Fruit fly (Drosophila melanogaster): ENCODE data around the gene sov.
A peak's percentile ranks its signal among the peaks of the same experiment; 100 is the strongest.

The sov gene

dm6 chrX:6711295-6711694 lies 44.8 kb upstream of the sov start (continued):
- TF ChIP-seq CG31388 (GFP tag; optimal IDR thresholded peaks at IDR 0.05) = peak; percentile 35
- peak; percentile 83 for TF ChIP-seq lmd (GFP tag; IDR thresholded peaks at IDR 0.05)
- TF ChIP-seq bab2 (GFP tag; optimal IDR thresholded peaks at IDR 0.05) = peak; percentile 79
- peak; percentile 87 for TF ChIP-seq CG2120 (GFP tag; optimal IDR thresholded peaks at IDR 0.05)
- TF ChIP-seq sima (GFP tag; optimal IDR thresholded peaks at IDR 0.05) = no peak
- peak; percentile 71 for TF ChIP-seq Awh (GFP tag; IDR thresholded peaks at IDR 0.05)
- TF ChIP-seq Rfx (GFP tag; IDR thresholded peaks at IDR 0.05) = peak; percentile 85
- peak; percentile 60 for TF ChIP-seq Myb (GFP tag; optimal IDR thresholded peaks at IDR 0.05)
- peak; percentile 68 for TF ChIP-seq kay (GFP tag; optimal IDR thresholded peaks at IDR 0.05)
- TF ChIP-seq sens-2 (GFP tag; IDR thresholded peaks at IDR 0.05) = no peak
- TF ChIP-seq CG7745 (tag; optimal IDR thresholded peaks at IDR 0.05) = no peak
- no peak for TF ChIP-seq CG8478 (optimal IDR thresholded peaks at IDR 0.05)
- TF ChIP-seq Nf-YB (GFP tag; optimal IDR thresholded peaks at IDR 0.05) = peak; percentile 61
- TF ChIP-seq her (GFP tag; optimal IDR thresholded peaks at IDR 0.05) = peak; percentile 80
- peak; percentile 74 for TF ChIP-seq CG8388 (GFP tag; optimal IDR thresholded peaks at IDR 0.05)
- peak; percentile 64 for TF ChIP-seq CG12299 (tag; optimal IDR thresholded peaks at IDR 0.05)
- TF ChIP-seq stc (GFP tag; IDR thresholded peaks at IDR 0.05) = peak; percentile 48
- TF ChIP-seq CG3281 (GFP tag; optimal IDR thresholded peaks at IDR 0.05) = peak; percentile 81
- peak; percentile 79 for TF ChIP-seq CG32532 (GFP tag; IDR thresholded peaks at IDR 0.05)
- peak; percentile 67 for TF ChIP-seq CG1529 (GFP tag; optimal IDR thresholded peaks at IDR 0.05)
- no peak for TF ChIP-seq Dip2 (GFP tag; IDR thresholded peaks at IDR 0.05)
- peak; percentile 61; the same call in 1 of the 3 replicates for TF ChIP-seq CG11093 (GFP tag; IDR thresholded peaks at IDR 0.05)
- TF ChIP-seq PHDP (tag; optimal IDR thresholded peaks at IDR 0.05) = peak; percentile 87
- no peak for TF ChIP-seq dan (GFP tag; IDR thresholded peaks at IDR 0.05)
- TF ChIP-seq Sry-δ (GFP tag; optimal IDR thresholded peaks at IDR 0.05) = peak; percentile 28
- peak; percentile 91 for TF ChIP-seq CG18599 (GFP tag; optimal IDR thresholded peaks at IDR 0.05)
- TF ChIP-seq fd96Cb (tag; optimal IDR thresholded peaks at IDR 0.05) = peak; percentile 81
- TF ChIP-seq prd (optimal IDR thresholded peaks at IDR 0.05) = no peak
- peak; percentile 79 for TF ChIP-seq prd (GFP tag; IDR thresholded peaks at IDR 0.05)
- peak; percentile 27 for TF ChIP-seq Usf (GFP tag; optimal IDR thresholded peaks at IDR 0.05)
- TF ChIP-seq CG30020 (tag; optimal IDR thresholded peaks at IDR 0.05) = peak; percentile 7
- no peak for TF ChIP-seq rib (GFP tag; IDR thresholded peaks at IDR 0.05)
- TF ChIP-seq dimm (GFP tag; IDR thresholded peaks at IDR 0.05) = 0 out of 2 replicates have a peak, but pooled peaks have one; percentile 25
- TF ChIP-seq Ssrp (tag; optimal IDR thresholded peaks at IDR 0.05) = peak; percentile 66
- TF ChIP-seq slp2 (GFP tag; optimal IDR thresholded peaks at IDR 0.05) = peak; percentile 82
- no peak for TF ChIP-seq inv (GFP tag; IDR thresholded peaks at IDR 0.05; ENCODE audit: partially characterized antibody)
- peak in 1 of 2 experiments; percentile 90 for TF ChIP-seq eve (GFP tag; optimal IDR thresholded peaks at IDR 0.05)
- TF ChIP-seq CG32772 (GFP tag; IDR thresholded peaks at IDR 0.05) = peak; percentile 75
- TF ChIP-seq nmo (GFP tag; optimal IDR thresholded peaks at IDR 0.05) = peak; percentile 84
- peak; percentile 73 for TF ChIP-seq HLH54F (GFP tag; optimal IDR thresholded peaks at IDR 0.05)
- TF ChIP-seq CG11398 (GFP tag; optimal IDR thresholded peaks at IDR 0.05) = peak; percentile 65
- TF ChIP-seq insv (GFP tag; optimal IDR thresholded peaks at IDR 0.05) = no peak

- TF ChIP-seq CG3163 (GFP tag; optimal IDR thresholded peaks at IDR 0.05) (no peak), CkIIα-i1 (GFP tag; IDR thresholded peaks at IDR 0.05) (no peak), Rx (GFP tag; IDR thresholded peaks at IDR 0.05) (no peak), pum (GFP tag; optimal IDR thresholded peaks at IDR 0.05) (no peak), ato (GFP tag; IDR thresholded peaks at IDR 0.05; ENCODE audit: partially characterized antibody) (no peak), disco-r (GFP tag; optimal IDR thresholded peaks at IDR 0.05) (no peak), CG17912 (GFP tag; optimal IDR thresholded peaks at IDR 0.05) (no peak), slou (GFP tag; optimal IDR thresholded peaks at IDR 0.05) (no peak), CG11696 (GFP tag; IDR thresholded peaks at IDR 0.05) (no peak)
These were observed 40.0 kb upstream of the sov start for dm6 chrX:6716170-6716569.
